Worm (Caenorhabditis elegans): ENCODE data around the gene mdt-10.

mdt-10 gene

ce11 chrII:7819359-7819758 is 35.5 kb downstream of the mdt-10 start:
- TF ChIP-seq unc-62 (GFP tag; optimal IDR thresholded peaks at IDR 0.05 in 1 of 2) (peak in 1 of 2 experiments; percentile 75), unc-62 (tag; optimal IDR thresholded peaks at IDR 0.05) (no peak), Y5F2A.4 (GFP tag; optimal IDR thresholded peaks at IDR 0.05) (no peak), lin-39 (tag; optimal IDR thresholded peaks at IDR 0.05) (no peak)

ce11 chrII:7817580-7817979 is 37.3 kb downstream of the mdt-10 start:
- no peak for TF ChIP-seq nhr-6 (tag; optimal IDR thresholded peaks at IDR 0.05)
- TF ChIP-seq hlh-11 (tag; optimal IDR thresholded peaks at IDR 0.05): no peak
- no peak for TF ChIP-seq mxl-2 (GFP tag; conservative IDR thresholded peaks at IDR 0.05)
- no peak for TF ChIP-seq nhr-41 (GFP tag; IDR thresholded peaks at IDR 0.05)

ce11 chrII:7816163-7816776 is 38.6 kb downstream of the mdt-10 start, which contains the start of gene cki-2:
cki-2 (plus strand) TSS chrII:7816499.
- TF ChIP-seq php-3 (GFP tag; IDR thresholded peaks at IDR 0.05) (no peak), Y75B8A.6 (GFP tag; IDR thresholded peaks at IDR 0.05) (no peak), nhr-25 (tag; optimal IDR thresholded peaks at IDR 0.05; ENCODE audit: borderline replicate concordance, insufficient read depth) (no peak), rbr-2 (tag; optimal IDR thresholded peaks at IDR 0.05) (no peak), ZK337.2 (GFP tag; IDR thresholded peaks at IDR 0.05) (no peak), D1046.2 (GFP tag; IDR thresholded peaks at IDR 0.05) (no peak), lim-7 (GFP tag; IDR thresholded peaks at IDR 0.05) (no peak), ztf-7 (tag; optimal IDR thresholded peaks at IDR 0.05) (no peak), lin-38 (GFP tag; IDR thresholded peaks at IDR 0.05) (peak; percentile 60), saeg-2 (GFP tag; IDR thresholded peaks at IDR 0.05) (no peak), unc-62 (GFP tag; optimal IDR thresholded peaks at IDR 0.05 in 1 of 2) (peak in 1 of 2 experiments; percentile 22), unc-62 (tag; optimal IDR thresholded peaks at IDR 0.05) (no peak), Y105C5A.15 (GFP tag; IDR thresholded peaks at IDR 0.05) (no peak), lin-1 (GFP tag; IDR thresholded peaks at IDR 0.05) (no peak), dmd-9 (GFP tag; IDR thresholded peaks at IDR 0.05) (no peak), ZK546.5 (tag; optimal IDR thresholded peaks at IDR 0.05) (no peak), tag-97 (GFP tag; IDR thresholded peaks at IDR 0.05) (no peak), zip-2 (tag; optimal IDR thresholded peaks at IDR 0.05) (no peak), F49E8.2 (tag; optimal IDR thresholded peaks at IDR 0.05; ENCODE audit: borderline replicate concordance) (no peak), hmg-1.1 (GFP tag; IDR thresholded peaks at IDR 0.05) (no peak), mdt-29 (GFP tag; IDR thresholded peaks at IDR 0.05) (no peak), ceh-44 (GFP tag; IDR thresholded peaks at IDR 0.05) (no peak), nhr-48 (tag; optimal IDR thresholded peaks at IDR 0.05) (no peak), ztf-11 (tag; optimal IDR thresholded peaks at IDR 0.05) (no peak), nhr-11 (tag; optimal IDR thresholded peaks at IDR 0.05) (no peak), pqm-1 (tag; optimal IDR thresholded peaks at IDR 0.05) (peak; percentile 38), mes-2 (tag; optimal IDR thresholded peaks at IDR 0.05; ENCODE audit: poor library complexity, severe bottlenecking) (no peak), ctbp-1 (GFP tag; IDR thresholded peaks at IDR 0.05) (no peak), T26A8.4 (GFP tag; IDR thresholded peaks at IDR 0.05) (no peak), daf-16 (GFP tag; optimal IDR thresholded peaks at IDR 0.05) (no peak), daf-16 (tag; optimal IDR thresholded peaks at IDR 0.05) (peak; percentile 26), F26F4.8 (GFP tag; conservative IDR thresholded peaks at IDR 0.05) (no peak), gei-8 (GFP tag; optimal IDR thresholded peaks at IDR 0.05) (no peak), F37D6.2 (tag; optimal IDR thresholded peaks at IDR 0.05) (no peak), nhr-28 (tag; optimal IDR thresholded peaks at IDR 0.05) (peak; percentile 4), lin-29 (GFP tag; IDR thresholded peaks at IDR 0.05) (no peak), mep-1 (tag; optimal IDR thresholded peaks at IDR 0.05) (no peak), dve-1 (tag; optimal IDR thresholded peaks at IDR 0.05; ENCODE audit: insufficient read depth) (no peak), lsy-2 (tag; optimal IDR thresholded peaks at IDR 0.05) (peak in 1 of 2 experiments; percentile 7), nhr-6 (tag; optimal IDR thresholded peaks at IDR 0.05) (no peak), hlh-30 (tag; optimal IDR thresholded peaks at IDR 0.05; ENCODE audit: insufficient read depth) (no peak), zfp-3 (GFP tag; conservative IDR thresholded peaks at IDR 0.05) (no peak)

All from whole organism, L4 larva.